Fruit fly (Drosophila melanogaster): ENCODE results near the gene cal1.

- TF ChIP-seq CG5204 (GFP tag; optimal IDR thresholded peaks at IDR 0.05) (no peak), ovo (GFP tag; optimal IDR thresholded peaks at IDR 0.05) (no peak), Crg-1 (GFP tag; optimal IDR thresholded peaks at IDR 0.05) (no peak), CG11617 (GFP tag; optimal IDR thresholded peaks at IDR 0.05) (no peak), Mnt (GFP tag; optimal IDR thresholded peaks at IDR 0.05) (no peak), Clk (GFP tag; optimal IDR thresholded peaks at IDR 0.05) (no peak), CG1620 (GFP tag; optimal IDR thresholded peaks at IDR 0.05) (no peak), cic (GFP tag; optimal IDR thresholded peaks at IDR 0.05) (no peak), CG7101 (tag; optimal IDR thresholded peaks at IDR 0.05) (no peak), kay (GFP tag; ENCODE audit: borderline replicate concordance) (no peak), CG12768 (GFP tag; optimal IDR thresholded peaks at IDR 0.05) (no peak), CG33017 (tag; optimal IDR thresholded peaks at IDR 0.05) (no peak)
These were observed 34.9 kb downstream of the cal1 start for dm6 chr3R:17122796-17123504.

Measured in whole organism, adult.